Worm (Caenorhabditis elegans) whole organism, mixed stage, embryonic: ENCODE data around the gene K10B3.5.

Source experiments
- M03D4.4 ChIP-seq: sonication (generic microtip); optimal IDR thresholded peaks from 2 replicates; lab custom pipeline; 2017; ENCODE audit warnings: mild to moderate bottlenecking, missing genetic modification characterization, missing compliant biosample characterization
- bed-3 ChIP-seq: fragments of 200-800 bp; sonication (Bioruptor generic); optimal IDR thresholded peaks from 3 replicates; lab custom pipeline; 2018; ENCODE audit warnings: mild to moderate bottlenecking, missing genetic modification characterization, moderate library complexity, missing compliant biosample characterization
- blmp-1 ChIP-seq: fragments of 150-350 bp; optimal IDR thresholded peaks from 2 replicates; lab custom pipeline; 2014; ENCODE audit warnings: missing biosample characterization, missing genetic modification characterization
- ceh-39 ChIP-seq: fragments of 150-350 bp; optimal IDR thresholded peaks from 2 replicates; lab custom pipeline; 2014; ENCODE audit warnings: missing biosample characterization, missing genetic modification characterization
- ceh-43 ChIP-seq: fragments of 200-800 bp; sonication (Bioruptor generic); optimal IDR thresholded peaks from 2 replicates; lab custom pipeline; 2018; ENCODE audit warnings: mild to moderate bottlenecking, missing genetic modification characterization, moderate library complexity, missing compliant biosample characterization
- ceh-83 ChIP-seq: fragments of 200-800 bp; sonication (Bioruptor generic); optimal IDR thresholded peaks from 2 replicates; lab custom pipeline; 2018; ENCODE audit warnings: mild to moderate bottlenecking, missing genetic modification characterization, missing compliant biosample characterization
- ces-1 ChIP-seq: fragments of 150-350 bp; optimal IDR thresholded peaks from 2 replicates; lab custom pipeline; 2014; ENCODE audit warnings: missing biosample characterization, missing genetic modification reagents, missing genetic modification characterization
- cnd-1 ChIP-seq: fragments of 200-800 bp; sonication (Bioruptor generic); optimal IDR thresholded peaks from 2 replicates; lab custom pipeline; 2018; ENCODE audit warnings: mild to moderate bottlenecking, missing genetic modification characterization, missing compliant biosample characterization
- drap-1 ChIP-seq: fragments of 200-800 bp; sonication (Bioruptor generic); optimal IDR thresholded peaks from 3 replicates; lab custom pipeline; 2018; ENCODE audit warnings: mild to moderate bottlenecking, missing genetic modification characterization, missing compliant biosample characterization
- elt-1 ChIP-seq: sonication (generic microtip); optimal IDR thresholded peaks from 2 replicates; lab custom pipeline; 2017; ENCODE audit warnings: missing genetic modification characterization, mild to moderate bottlenecking, missing compliant biosample characterization, antibody characterized with exemption, moderate library complexity, borderline replicate concordance; ENCODE audit not compliant: insufficient read depth
- elt-3 ChIP-seq: fragments of 150-350 bp; optimal IDR thresholded peaks from 2 replicates; lab custom pipeline; 2014; ENCODE audit warnings: missing biosample characterization, missing genetic modification characterization
- flh-1 ChIP-seq: fragments of 200-800 bp; sonication (Bioruptor generic); optimal IDR thresholded peaks from 2 replicates; lab custom pipeline; 2018; ENCODE audit warnings: mild to moderate bottlenecking, missing genetic modification characterization, moderate library complexity, missing compliant biosample characterization
- ham-2 ChIP-seq: fragments of 200-800 bp; sonication (Bioruptor generic); optimal IDR thresholded peaks from 2 replicates; lab custom pipeline; 2018; ENCODE audit warnings: mild to moderate bottlenecking, missing genetic modification characterization, missing compliant biosample characterization
- hlh-1 ChIP-seq: fragments of 150-350 bp; optimal IDR thresholded peaks from 2 replicates; lab custom pipeline; 2014; ENCODE audit warnings: missing biosample characterization, missing genetic modification reagents, missing genetic modification characterization
- lin-13 ChIP-seq: fragments of 150-350 bp; optimal IDR thresholded peaks from 2 replicates; lab custom pipeline; 2014; ENCODE audit warnings: missing biosample characterization, missing genetic modification characterization
- lin-32 ChIP-seq: fragments of 200-800 bp; sonication (Bioruptor generic); optimal IDR thresholded peaks from 2 replicates; lab custom pipeline; 2018; ENCODE audit warnings: mild to moderate bottlenecking, missing genetic modification characterization, missing compliant biosample characterization
- lsy-2 ChIP-seq: fragments of 150-350 bp; optimal IDR thresholded peaks from 2 replicates; lab custom pipeline; 2014; ENCODE audit warnings: missing biosample characterization, missing genetic modification characterization
- mab-5 ChIP-seq: fragments of 150-350 bp; optimal IDR thresholded peaks from 2 replicates; lab custom pipeline; 2014; ENCODE audit warnings: missing biosample characterization, missing genetic modification characterization
- mep-1 ChIP-seq: fragments of 150-350 bp; optimal IDR thresholded peaks from 2 replicates; lab custom pipeline; 2017; ENCODE audit warnings: missing biosample characterization, missing genetic modification reagents, missing genetic modification characterization, inconsistent platforms
- mls-2 ChIP-seq: sonication (generic microtip); optimal IDR thresholded peaks from 2 replicates; lab custom pipeline; 2016; ENCODE audit warnings: mild to moderate bottlenecking, missing genetic modification characterization, moderate library complexity, missing compliant biosample characterization
- nhr-12 ChIP-seq: fragments of 150-350 bp; optimal IDR thresholded peaks from 2 replicates; lab custom pipeline; 2014; ENCODE audit warnings: missing biosample characterization, missing genetic modification characterization
- nhr-2 ChIP-seq: fragments of 150-350 bp; optimal IDR thresholded peaks from 2 replicates; lab custom pipeline; 2014; ENCODE audit warnings: missing biosample characterization, missing genetic modification characterization
- nhr-28 ChIP-seq: fragments of 150-350 bp; optimal IDR thresholded peaks from 2 replicates; lab custom pipeline; 2014; ENCODE audit warnings: missing biosample characterization, missing genetic modification characterization
- nhr-76 ChIP-seq: sonication (generic microtip); optimal IDR thresholded peaks from 2 replicates; lab custom pipeline; 2017; ENCODE audit warnings: missing biosample characterization, missing genetic modification characterization
- pha-4 ChIP-seq: fragments of 150-350 bp; optimal IDR thresholded peaks from 2 replicates; lab custom pipeline; 2018; ENCODE audit warnings: missing biosample characterization, missing genetic modification reagents, missing genetic modification characterization
- sem-2 ChIP-seq: fragments of 200-800 bp; sonication (Bioruptor generic); optimal IDR thresholded peaks from 2 replicates; lab custom pipeline; 2018; ENCODE audit warnings: mild to moderate bottlenecking, missing genetic modification characterization, missing compliant biosample characterization
- snpc-4 ChIP-seq: fragments of 150-350 bp; optimal IDR thresholded peaks from 2 replicates; lab custom pipeline; 2014; ENCODE audit warnings: missing biosample characterization, missing genetic modification characterization
- sptf-1 ChIP-seq: sonication (generic microtip); optimal IDR thresholded peaks from 2 replicates; lab custom pipeline; 2017; ENCODE audit warnings: mild to moderate bottlenecking, missing genetic modification characterization, moderate library complexity, missing compliant biosample characterization
- tbx-8 ChIP-seq: fragments of 200-800 bp; sonication (Bioruptor generic); optimal IDR thresholded peaks from 2 replicates; lab custom pipeline; 2018; ENCODE audit warnings: mild to moderate bottlenecking, missing genetic modification characterization, moderate library complexity, missing compliant biosample characterization
- unc-120 ChIP-seq: sonication (generic microtip); optimal IDR thresholded peaks from 2 replicates; lab custom pipeline; 2017; ENCODE audit warnings: missing genetic modification characterization, missing compliant biosample characterization; ENCODE audit not compliant: poor library complexity, severe bottlenecking
- unc-39 ChIP-seq: fragments of 150-350 bp; optimal IDR thresholded peaks from 2 replicates; lab custom pipeline; 2014; ENCODE audit warnings: missing biosample characterization, missing genetic modification characterization
- unc-62 ChIP-seq: fragments of 150-350 bp; optimal IDR thresholded peaks from 2 replicates; lab custom pipeline; 2014; ENCODE audit warnings: missing biosample characterization, missing genetic modification reagents, missing genetic modification characterization
- zip-8 ChIP-seq: fragments of 150-350 bp; optimal IDR thresholded peaks from 2 replicates; lab custom pipeline; 2014; ENCODE audit warnings: missing biosample characterization, missing genetic modification characterization
- ztf-11 ChIP-seq: fragments of 150-350 bp; optimal IDR thresholded peaks from 2 replicates; lab custom pipeline; 2014; ENCODE audit warnings: missing biosample characterization, missing genetic modification characterization

Gene K10B3.5

DNA sequence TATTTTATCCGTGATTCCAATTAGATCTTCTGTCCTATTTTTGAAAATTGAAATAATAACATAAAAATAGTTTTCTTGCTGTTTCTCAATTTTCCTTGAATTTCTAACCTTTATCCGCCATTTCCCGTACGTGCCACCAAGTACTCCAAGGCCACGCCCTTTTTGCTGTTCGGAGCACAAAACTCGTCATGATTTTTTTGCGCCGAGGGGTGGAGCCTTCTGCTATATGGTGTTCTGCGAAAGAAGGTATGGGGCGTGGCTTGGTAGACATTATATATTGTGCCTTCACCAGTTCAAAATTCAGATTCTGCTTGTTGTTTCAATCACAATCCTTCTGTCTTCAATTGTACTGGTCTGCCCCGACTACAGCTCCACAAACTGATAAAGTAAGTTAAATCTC, 39.0 kb upstream of the K10B3.5 start, which contains the start of gene C15C7.4:
Gene C15C7.4 (plus strand): TSS at position 301 of the 400 bp plus-strand sequence.
- TF ChIP-seq ztf-11 (tag; lab: Kevin White, UChicago) (no peak), lin-32 (GFP tag; lab: Kevin White, UChicago) (no peak), flh-1 (GFP tag; lab: Kevin White, UChicago) (no peak), ham-2 (GFP tag; lab: Kevin White, UChicago) (no peak), ces-1 (GFP tag; lab: Kevin White, UChicago) (no peak), sptf-1 (tag; lab: Kevin White, UChicago) (no peak), tbx-8 (GFP tag; lab: Kevin White, UChicago) (no peak), bed-3 (GFP tag; lab: Kevin White, UChicago) (no peak), ceh-39 (tag; lab: Kevin White, UChicago) (no peak), hlh-1 (tag; lab: Kevin White, UChicago) (no peak), pha-4 (tag; lab: Kevin White, UChicago) (no peak)

DNA sequence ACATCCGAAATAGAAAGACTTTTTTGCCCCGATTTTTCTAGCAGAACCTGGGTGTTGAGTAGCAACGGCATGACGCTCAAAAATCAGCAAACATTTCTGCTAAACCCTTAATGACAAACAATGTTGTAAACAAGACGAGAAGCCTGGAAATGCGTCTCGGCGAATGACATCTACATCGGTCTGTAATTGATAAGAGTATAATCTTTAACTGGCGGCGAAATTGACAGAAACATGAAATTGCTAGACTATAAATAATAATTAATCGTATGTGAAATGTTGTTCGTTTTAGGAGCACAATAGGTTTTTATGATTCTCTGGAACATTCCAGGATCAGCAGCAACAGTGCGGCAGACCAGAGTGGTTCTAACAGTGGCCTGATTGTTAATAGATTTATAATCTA, 35.4 kb upstream of the K10B3.5 start:
- TF ChIP-seq lin-32 (GFP tag; lab: Kevin White, UChicago), result no peak
- TF ChIP-seq ceh-43 (GFP tag; lab: Kevin White, UChicago), result no peak
- TF ChIP-seq blmp-1 (tag; lab: Kevin White, UChicago), result no peak
- TF ChIP-seq flh-1 (GFP tag; lab: Kevin White, UChicago), result no peak
- TF ChIP-seq M03D4.4 (tag; lab: Kevin White, UChicago), result no peak
- TF ChIP-seq snpc-4 (tag; lab: Kevin White, UChicago), result no peak

DNA sequence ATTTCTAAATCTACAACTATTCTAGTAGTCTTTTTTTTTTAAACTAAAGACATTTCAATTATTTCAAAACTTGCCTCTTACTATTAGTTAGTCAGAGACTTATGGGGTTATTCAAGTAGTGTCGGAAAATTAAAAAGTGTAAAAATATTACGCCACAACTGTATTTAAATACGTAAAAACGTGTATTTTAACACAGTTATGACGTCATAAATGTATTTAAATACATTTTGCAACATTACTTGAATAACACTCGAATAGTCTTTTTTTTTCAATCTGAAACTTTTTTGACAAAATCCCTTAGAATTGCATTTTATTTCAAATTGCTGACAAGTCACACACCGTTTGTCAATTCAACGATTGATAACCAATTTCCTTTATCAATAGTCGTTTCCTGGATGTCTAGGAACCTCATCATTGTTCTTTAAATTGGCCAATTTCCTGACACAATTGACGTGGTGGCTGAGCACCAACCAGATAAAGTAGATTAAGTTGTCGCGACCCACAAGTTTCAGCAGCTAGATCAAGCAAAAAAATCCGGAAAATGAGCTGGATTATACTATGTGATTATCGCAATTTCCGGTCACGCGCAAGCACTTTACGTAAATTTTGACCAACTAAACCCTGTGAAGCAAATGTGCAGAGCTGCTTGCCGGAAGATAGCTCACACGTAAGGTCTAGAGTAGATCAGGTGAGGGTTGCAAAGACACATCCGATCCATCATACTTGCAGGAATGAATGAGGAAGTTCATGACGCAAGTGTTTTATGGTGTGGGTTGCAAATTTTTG, 33.4 kb upstream of the K10B3.5 start:
- TF ChIP-seq elt-3 (tag; lab: Kevin White, UChicago) (no peak), zip-8 (tag; lab: Kevin White, UChicago) (peak; percentile 97), M03D4.4 (tag; lab: Kevin White, UChicago) (no peak)
- TF ChIP-seq, all 35 proteins: peak for 1

DNA sequence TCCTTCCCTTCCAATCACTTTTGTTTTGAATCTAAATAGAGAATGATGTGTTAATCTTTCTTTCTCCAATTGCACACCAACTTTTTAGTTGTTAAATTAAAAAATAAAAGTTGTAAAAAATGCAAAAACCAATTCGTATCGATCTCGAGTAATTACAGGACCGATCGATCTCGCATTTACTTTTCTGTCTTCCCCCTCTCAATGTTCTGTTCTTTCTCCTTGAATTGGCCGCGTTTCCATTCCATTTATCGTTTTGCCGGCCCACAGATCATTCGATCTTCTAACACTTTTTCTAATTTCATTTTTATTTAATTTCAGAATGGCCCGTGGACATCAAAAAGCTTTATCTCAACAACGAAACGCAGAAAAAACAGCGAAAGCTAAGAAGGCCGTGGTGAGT, 28.9 kb upstream of the K10B3.5 start, which contains the start of gene K10B3.1:
Gene K10B3.1 (plus strand): TSS at position 301 of the 400 bp plus-strand sequence.
- TF ChIP-seq drap-1 (GFP tag; lab: Kevin White, UChicago), result no peak
- no peak for TF ChIP-seq nhr-76 (tag; lab: Kevin White, UChicago)
- no peak for TF ChIP-seq flh-1 (GFP tag; lab: Kevin White, UChicago)
- TF ChIP-seq ces-1 (GFP tag; lab: Kevin White, UChicago), result no peak
- TF ChIP-seq sptf-1 (tag; lab: Kevin White, UChicago), result no peak
- no peak for TF ChIP-seq lin-13 (tag; lab: Kevin White, UChicago)
- no peak for TF ChIP-seq blmp-1 (tag; lab: Kevin White, UChicago)
- TF ChIP-seq ztf-11 (tag; lab: Kevin White, UChicago), result no peak
- no peak for TF ChIP-seq ceh-39 (tag; lab: Kevin White, UChicago)
- TF ChIP-seq ham-2 (GFP tag; lab: Kevin White, UChicago), result no peak
- TF ChIP-seq ceh-83, result no peak
- no peak for TF ChIP-seq ceh-43 (GFP tag; lab: Kevin White, UChicago)
- no peak for TF ChIP-seq unc-120 (tag; lab: Kevin White, UChicago)
- TF ChIP-seq M03D4.4 (tag; lab: Kevin White, UChicago), result no peak
- no peak for TF ChIP-seq hlh-1 (tag; lab: Kevin White, UChicago)
- TF ChIP-seq nhr-12 (tag; lab: Kevin White, UChicago), result no peak
- no peak for TF ChIP-seq unc-39 (tag; lab: Kevin White, UChicago)
- no peak for TF ChIP-seq cnd-1 (tag; lab: Kevin White, UChicago)
- no peak for TF ChIP-seq snpc-4 (tag; lab: Kevin White, UChicago)
- TF ChIP-seq elt-3 (tag; lab: Kevin White, UChicago), result no peak

DNA sequence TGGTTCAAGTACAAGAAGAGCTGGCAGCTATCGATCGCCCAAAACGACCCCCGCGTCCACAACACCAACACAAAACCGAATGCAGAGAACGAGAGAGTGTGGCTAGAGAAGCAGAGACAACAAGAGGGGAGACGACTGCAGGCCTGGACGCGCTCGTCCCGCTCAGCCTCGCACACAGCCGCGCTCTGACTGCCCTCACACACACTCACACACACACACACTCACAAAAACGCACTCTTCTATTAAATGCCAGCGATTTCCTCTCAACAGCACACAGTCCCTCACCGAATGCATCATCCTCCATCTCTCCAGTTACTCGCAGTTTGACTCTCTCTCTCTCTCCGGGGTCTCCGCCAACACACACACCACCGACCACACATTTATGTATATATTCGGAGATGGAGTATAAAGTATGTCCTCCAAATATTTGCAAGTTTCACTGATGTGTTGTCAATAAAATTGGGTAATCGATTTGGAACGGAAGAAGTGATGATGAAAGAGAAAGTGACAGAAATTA, 21.4 kb upstream of the K10B3.5 start:
- TF ChIP-seq pha-4 (tag; lab: Kevin White, UChicago) (peak; percentile 94), tbx-8 (GFP tag; lab: Kevin White, UChicago) (peak; percentile 23), ceh-43 (GFP tag; lab: Kevin White, UChicago) (no peak), sptf-1 (tag; lab: Kevin White, UChicago) (peak; percentile 88), mab-5 (tag; lab: Kevin White, UChicago) (no peak), flh-1 (GFP tag; lab: Kevin White, UChicago) (no peak), mls-2 (peak; percentile 95), cnd-1 (tag; lab: Kevin White, UChicago) (peak; percentile 83), unc-120 (tag; lab: Kevin White, UChicago) (peak; percentile 55), sem-2 (peak; percentile 35), lsy-2 (tag; lab: Kevin White, UChicago) (peak; percentile 58), ham-2 (GFP tag; lab: Kevin White, UChicago) (peak; percentile 74), drap-1 (GFP tag; lab: Kevin White, UChicago) (peak; percentile 93), hlh-1 (tag; lab: Kevin White, UChicago) (peak; percentile 77), nhr-76 (tag; lab: Kevin White, UChicago) (no peak), bed-3 (GFP tag; lab: Kevin White, UChicago) (no peak), elt-3 (tag; lab: Kevin White, UChicago) (peak; percentile 61), zip-8 (tag; lab: Kevin White, UChicago) (no peak), mep-1 (tag; lab: Kevin White, UChicago) (peak; percentile 96), elt-1 (tag; lab: Kevin White, UChicago) (no peak), nhr-2 (no peak), nhr-12 (tag; lab: Kevin White, UChicago) (no peak), nhr-28 (tag; lab: Kevin White, UChicago) (no peak), unc-39 (tag; lab: Kevin White, UChicago) (peak; percentile 4), unc-62 (peak; percentile 91), ztf-11 (tag; lab: Kevin White, UChicago) (peak; percentile 75), ceh-39 (tag; lab: Kevin White, UChicago) (peak; percentile 50)
